Worm (Caenorhabditis elegans) whole organism, L3 larva: ENCODE data around the gene Y55F3AR.2.

Experiments
- ceh-9 ChIP-seq: sonication (generic microtip); optimal IDR thresholded peaks from 2 replicates; lab custom pipeline; 2018; ENCODE audit warnings: missing biosample characterization, missing genetic modification characterization
- elt-2 ChIP-seq: sonication (generic microtip); optimal IDR thresholded peaks from 2 replicates; lab custom pipeline; 2016; ENCODE audit warnings: missing genetic modification reagents, mild to moderate bottlenecking, missing genetic modification characterization, missing compliant biosample characterization
- fkh-10 ChIP-seq: sonication (generic microtip); optimal IDR thresholded peaks from 2 replicates; lab custom pipeline; 2017; ENCODE audit warnings: missing biosample characterization, missing genetic modification reagents, missing genetic modification characterization
- fos-1 ChIP-seq: fragments of 150-350 bp; optimal IDR thresholded peaks from 2 replicates; lab custom pipeline; 2014; ENCODE audit warnings: missing biosample characterization, missing genetic modification characterization
- lin-15B ChIP-seq: fragments of 150-350 bp; optimal IDR thresholded peaks from 2 replicates; lab custom pipeline; 2014; ENCODE audit warnings: missing biosample characterization, missing genetic modification characterization
- mdl-1 ChIP-seq: fragments of 150-350 bp; optimal IDR thresholded peaks from 2 replicates; lab custom pipeline; 2014; ENCODE audit warnings: missing biosample characterization, missing genetic modification characterization
- nhr-11 ChIP-seq: fragments of 150-350 bp; optimal IDR thresholded peaks from 2 replicates; lab custom pipeline; 2014; ENCODE audit warnings: missing biosample characterization, missing genetic modification characterization
- nhr-237 ChIP-seq: fragments of 150-350 bp; optimal IDR thresholded peaks from 2 replicates; lab custom pipeline; 2014; ENCODE audit warnings: missing biosample characterization, missing genetic modification characterization
- snpc-4 ChIP-seq: fragments of 150-350 bp; optimal IDR thresholded peaks from 2 replicates; lab custom pipeline; 2014; ENCODE audit warnings: missing biosample characterization, missing genetic modification characterization
- zag-1 ChIP-seq: fragments of 150-350 bp; optimal IDR thresholded peaks from 2 replicates; lab custom pipeline; 2014; ENCODE audit warnings: missing biosample characterization, missing genetic modification characterization

DNA sequence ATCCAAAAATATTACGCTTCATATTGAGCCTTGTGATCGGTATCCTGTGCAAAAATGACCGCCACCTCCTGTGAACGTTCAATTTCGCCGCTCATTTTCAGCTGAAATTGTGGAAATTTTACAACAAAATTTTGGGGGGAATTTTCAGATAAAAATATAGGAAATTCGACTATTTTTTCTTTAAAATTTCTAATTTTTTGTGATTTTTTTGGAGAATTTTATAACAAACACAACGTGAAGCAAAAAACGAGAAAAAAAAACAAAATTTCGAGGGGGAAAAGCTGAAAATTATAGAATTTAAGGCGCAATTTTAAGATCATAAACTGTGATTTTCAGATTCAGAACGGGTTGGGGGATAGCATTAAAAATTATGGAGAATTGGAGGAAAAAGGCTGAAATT lies 7.4 kb upstream of the Y55F3AR.2 start, which contains the start of gene csn-4:
- TF ChIP-seq fos-1 (tag; lab: Kevin White, UChicago), result no peak
- no peak for TF ChIP-seq elt-2 (tag; lab: Kevin White, UChicago)
- no peak for TF ChIP-seq ceh-9 (tag; lab: Kevin White, UChicago)
- no peak for TF ChIP-seq snpc-4 (tag; lab: Kevin White, UChicago)
- TF ChIP-seq mdl-1, result no peak
- TF ChIP-seq nhr-237 (tag; lab: Kevin White, UChicago), result no peak
- TF ChIP-seq lin-15B, result no peak
- TF ChIP-seq fkh-10 (GFP tag; lab: Kevin White, UChicago), result no peak
- TF ChIP-seq nhr-11 (tag; lab: Kevin White, UChicago), result no peak
- no peak for TF ChIP-seq zag-1 (tag; lab: Kevin White, UChicago)
